Fruit fly (Drosophila melanogaster) whole organism, embryonic: ENCODE measurements around the gene sti.

Source experiments
- BtbVII ChIP-seq: fragments of 200-800 bp; sonication (Bioruptor generic); optimal IDR thresholded peaks from 3 replicates; lab custom pipeline; 2017; ENCODE audit warnings: missing biosample characterization, mild to moderate bottlenecking, missing genetic modification characterization
- C15 ChIP-seq: fragments of 200-800 bp; sonication (Bioruptor generic); IDR thresholded peaks from 3 replicates; pipeline ENCODE4 v1.3.6; 2022; ENCODE audit warnings: missing biosample characterization, missing genetic modification characterization
- CG10366 ChIP-seq: fragments of 200-800 bp; sonication (Bioruptor generic); IDR thresholded peaks from 2 replicates; pipeline ENCODE4 v1.3.6; 2022; ENCODE audit warnings: missing biosample characterization, missing genetic modification characterization
- CG10462 ChIP-seq: fragments of 200-800 bp; sonication (Bioruptor generic); optimal IDR thresholded peaks from 2 replicates; lab custom pipeline; 2016; ENCODE audit warnings: missing biosample characterization, missing genetic modification characterization
- CG10654 ChIP-seq: fragments of 200-800 bp; sonication (Bioruptor generic); optimal IDR thresholded peaks from 2 replicates; lab custom pipeline; 2016; ENCODE audit warnings: missing biosample characterization, missing genetic modification characterization
- CG11695 ChIP-seq: fragments of 200-800 bp; sonication (Bioruptor generic); IDR thresholded peaks from 3 replicates; pipeline ENCODE4 v1.3.6; 2022; ENCODE audit warnings: missing biosample characterization, missing genetic modification characterization
- CG14860 ChIP-seq: fragments of 200-800 bp; sonication (Bioruptor generic); IDR thresholded peaks from 3 replicates; pipeline ENCODE4 v1.3.6; 2022; ENCODE audit warnings: missing biosample characterization, missing genetic modification characterization; ENCODE audit not compliant: partially characterized antibody
- CG2199 ChIP-seq: fragments of 200-800 bp; sonication (Bioruptor generic); IDR thresholded peaks from 3 replicates; pipeline ENCODE4 v1.3.6; 2022; ENCODE audit warnings: missing biosample characterization, missing genetic modification characterization
- CG32767 ChIP-seq: fragments of 200-800 bp; sonication (Bioruptor generic); IDR thresholded peaks from 2 replicates; pipeline ENCODE4 v1.3.6; 2022; ENCODE audit warnings: missing biosample characterization, missing genetic modification characterization
- CG3407 ChIP-seq: fragments of 200-800 bp; sonication (Bioruptor generic); optimal IDR thresholded peaks from 2 replicates; lab custom pipeline; 2018; ENCODE audit warnings: missing biosample characterization, mild to moderate bottlenecking, missing genetic modification characterization
- CG3995 ChIP-seq: fragments of 200-800 bp; sonication (Bioruptor generic); optimal IDR thresholded peaks from 3 replicates; lab custom pipeline; 2016; ENCODE audit warnings: missing biosample characterization, missing genetic modification characterization
- CG4707 ChIP-seq: fragments of 200-800 bp; sonication (Bioruptor generic); optimal IDR thresholded peaks from 2 replicates; lab custom pipeline; 2018; ENCODE audit warnings: missing biosample characterization, mild to moderate bottlenecking, missing genetic modification characterization, moderate library complexity
- CG5245 ChIP-seq: fragments of 200-800 bp; sonication (Bioruptor generic); optimal IDR thresholded peaks from 3 replicates; lab custom pipeline; 2016; ENCODE audit warnings: missing biosample characterization, missing genetic modification characterization
- CG7357 ChIP-seq: fragments of 200-800 bp; sonication (Bioruptor generic); IDR thresholded peaks from 3 replicates; pipeline ENCODE4 v1.3.6; 2022; ENCODE audit warnings: missing biosample characterization, missing genetic modification characterization
- CG8765 ChIP-seq: fragments of 200-800 bp; sonication (Bioruptor generic); IDR thresholded peaks from 2 replicates; pipeline ENCODE4 v1.3.6; 2022; ENCODE audit warnings: missing biosample characterization, missing genetic modification characterization
- CG9932 ChIP-seq: fragments of 200-800 bp; sonication (Bioruptor generic); IDR thresholded peaks from 2 replicates; pipeline ENCODE4 v1.3.6; 2022; ENCODE audit warnings: missing biosample characterization, missing genetic modification characterization
- CHES-1-like ChIP-seq: fragments of 200-800 bp; sonication (Bioruptor generic); optimal IDR thresholded peaks from 2 replicates; lab custom pipeline; 2016; ENCODE audit warnings: missing biosample characterization, missing genetic modification characterization
- CkIIα-i1 ChIP-seq: fragments of 200-800 bp; sonication (Bioruptor generic); IDR thresholded peaks from 2 replicates; pipeline ENCODE4 v1.3.6; 2022; ENCODE audit warnings: missing biosample characterization, missing genetic modification characterization
- D ChIP-seq, 2 experiments: fragments of 200-800 bp in 1 of 2; fragments of >200 bp in 1 of 2; sonication (Bioruptor generic) in 1 of 2; optimal IDR thresholded peaks; 2 replicates in 1 of 2; 3 replicates in 1 of 2; lab custom pipeline; 2017; ENCODE audit warnings: mild to moderate bottlenecking in 1 of 2, missing biosample characterization in 1 of 2, missing genetic modification characterization in 1 of 2, missing genetic modification reagents in 1 of 2
- GATAe ChIP-seq: fragments of 200-800 bp; sonication (Bioruptor generic); conservative IDR thresholded peaks from 2 replicates; pipeline ENCODE4 v1.3.6; 2022; ENCODE audit warnings: missing biosample characterization, missing genetic modification characterization
- HHEX ChIP-seq: fragments of 200-800 bp; sonication (Bioruptor generic); optimal IDR thresholded peaks from 3 replicates; lab custom pipeline; 2017; ENCODE audit warnings: missing biosample characterization, mild to moderate bottlenecking, missing genetic modification characterization, missing genetic modification reagents
- HLH3B ChIP-seq: fragments of 200-800 bp; sonication (Bioruptor generic); IDR thresholded peaks from 2 replicates; pipeline ENCODE4 v1.3.6; 2022; ENCODE audit warnings: missing biosample characterization, missing genetic modification characterization
- Mad ChIP-seq: fragments of 200-800 bp; sonication (Bioruptor generic); optimal IDR thresholded peaks from 2 replicates; lab custom pipeline; 2016; ENCODE audit warnings: missing biosample characterization, missing genetic modification characterization
- NFAT ChIP-seq: fragments of 200-800 bp; sonication (Bioruptor generic); IDR thresholded peaks from 2 replicates; pipeline ENCODE4 v1.3.6; 2022; ENCODE audit warnings: missing biosample characterization, missing genetic modification characterization
- Nf-YA ChIP-seq: fragments of 200-800 bp; sonication (Bioruptor generic); IDR thresholded peaks from 2 replicates; pipeline ENCODE4 v1.3.6; 2022; ENCODE audit warnings: missing biosample characterization, missing genetic modification characterization
- Oli ChIP-seq: fragments of 200-800 bp; sonication (Bioruptor generic); optimal IDR thresholded peaks from 2 replicates; lab custom pipeline; 2018; ENCODE audit warnings: missing biosample characterization, mild to moderate bottlenecking, missing genetic modification characterization, moderate library complexity
- Rx ChIP-seq: fragments of 200-800 bp; sonication (Bioruptor generic); IDR thresholded peaks from 2 replicates; pipeline ENCODE4 v1.3.6; 2022; ENCODE audit warnings: missing biosample characterization, missing genetic modification characterization
- Six4 ChIP-seq: fragments of 200-800 bp; sonication (Bioruptor generic); optimal IDR thresholded peaks from 2 replicates; lab custom pipeline; 2016; ENCODE audit warnings: missing biosample characterization, missing genetic modification characterization
- Sry-β ChIP-seq: fragments of 200-800 bp; sonication (Bioruptor generic); optimal IDR thresholded peaks from 2 replicates; lab custom pipeline; 2018; ENCODE audit warnings: missing biosample characterization, mild to moderate bottlenecking, missing genetic modification characterization, moderate library complexity
- Ssrp ChIP-seq: fragments of 200-800 bp; sonication (Bioruptor generic); optimal IDR thresholded peaks from 2 replicates; lab custom pipeline; 2018; ENCODE audit warnings: missing biosample characterization, mild to moderate bottlenecking, missing genetic modification characterization, moderate library complexity
- ash1 ChIP-seq: fragments of 200-800 bp; sonication (Bioruptor generic); optimal IDR thresholded peaks from 2 replicates; lab custom pipeline; 2018; ENCODE audit warnings: missing biosample characterization, mild to moderate bottlenecking, missing genetic modification characterization
- az2 ChIP-seq: fragments of 200-800 bp; sonication (Bioruptor generic); optimal IDR thresholded peaks from 3 replicates; lab custom pipeline; 2016; ENCODE audit warnings: missing biosample characterization, missing genetic modification characterization
- bigmax ChIP-seq: fragments of 200-800 bp; sonication (Bioruptor generic); optimal IDR thresholded peaks from 2 replicates; lab custom pipeline; 2018; ENCODE audit warnings: missing biosample characterization, mild to moderate bottlenecking, missing genetic modification characterization
- cad ChIP-seq: fragments of >200 bp; optimal IDR thresholded peaks from 2 replicates; lab custom pipeline; 2017; ENCODE audit warnings: missing biosample characterization, missing genetic modification characterization
- chinmo ChIP-seq: fragments of 200-800 bp; sonication (Bioruptor generic); IDR thresholded peaks from 4 replicates; pipeline ENCODE4 v1.3.6; 2022; ENCODE audit warnings: missing biosample characterization, missing genetic modification characterization; ENCODE audit not compliant: partially characterized antibody
- croc ChIP-seq: fragments of 200-800 bp; sonication (Bioruptor generic); conservative IDR thresholded peaks from 3 replicates; pipeline ENCODE4 v1.3.6; 2022; ENCODE audit warnings: missing biosample characterization, missing genetic modification characterization
- dati ChIP-seq: fragments of 200-800 bp; sonication (Bioruptor generic); IDR thresholded peaks from 2 replicates; pipeline ENCODE4 v1.3.6; 2022; ENCODE audit warnings: missing biosample characterization, missing genetic modification characterization
- dimm ChIP-seq: fragments of 200-800 bp; sonication (Bioruptor generic); IDR thresholded peaks from 2 replicates; pipeline ENCODE4 v1.3.6; 2022; ENCODE audit warnings: missing biosample characterization, missing genetic modification characterization
- dmrt11E ChIP-seq: fragments of 200-800 bp; sonication (Bioruptor generic); optimal IDR thresholded peaks from 3 replicates; lab custom pipeline; 2018; ENCODE audit warnings: missing biosample characterization, mild to moderate bottlenecking, missing genetic modification characterization, moderate library complexity
- dmrt99B ChIP-seq: fragments of 200-800 bp; sonication (Bioruptor generic); optimal IDR thresholded peaks from 2 replicates; lab custom pipeline; 2018; ENCODE audit warnings: missing biosample characterization, mild to moderate bottlenecking, missing genetic modification characterization, moderate library complexity
- ewg ChIP-seq: fragments of 200-800 bp; sonication (Bioruptor generic); optimal IDR thresholded peaks from 3 replicates; lab custom pipeline; 2017; ENCODE audit warnings: mild to moderate bottlenecking, missing biosample characterization, missing genetic modification reagents, missing genetic modification characterization
- fu2 ChIP-seq: fragments of 200-800 bp; sonication (Bioruptor generic); optimal IDR thresholded peaks from 2 replicates; lab custom pipeline; 2016; ENCODE audit warnings: missing biosample characterization, missing genetic modification characterization
- gsb ChIP-seq: fragments of 200-800 bp; sonication (Bioruptor generic); IDR thresholded peaks from 2 replicates; pipeline ENCODE4 v1.3.6; 2022; ENCODE audit warnings: missing biosample characterization, missing genetic modification characterization
- pb ChIP-seq: fragments of 200-800 bp; sonication (Bioruptor generic); optimal IDR thresholded peaks from 3 replicates; lab custom pipeline; 2016; ENCODE audit warnings: missing biosample characterization, missing genetic modification characterization
- peb ChIP-seq: fragments of 200-800 bp; sonication (Bioruptor generic); IDR thresholded peaks from 2 replicates; pipeline ENCODE4 v1.3.6; 2022; ENCODE audit warnings: missing biosample characterization, missing genetic modification characterization
- pros ChIP-seq: fragments of 200-800 bp; sonication (Bioruptor generic); optimal IDR thresholded peaks from 3 replicates; lab custom pipeline; 2019; ENCODE audit warnings: missing biosample characterization, mild to moderate bottlenecking, missing genetic modification characterization, moderate library complexity
- salm ChIP-seq: fragments of 200-800 bp; sonication (Bioruptor generic); optimal IDR thresholded peaks from 2 replicates; lab custom pipeline; 2018; ENCODE audit warnings: missing biosample characterization, mild to moderate bottlenecking, missing genetic modification characterization
- sd ChIP-seq: fragments of 200-800 bp; sonication (Bioruptor generic); optimal IDR thresholded peaks from 3 replicates; lab custom pipeline; 2018; ENCODE audit warnings: missing biosample characterization, mild to moderate bottlenecking, missing genetic modification characterization, moderate library complexity
- sima ChIP-seq: fragments of 200-800 bp; sonication (Bioruptor generic); optimal IDR thresholded peaks from 2 replicates; lab custom pipeline; 2016; ENCODE audit warnings: missing biosample characterization, missing genetic modification characterization
- tna ChIP-seq: fragments of 200-800 bp; sonication (Bioruptor generic); IDR thresholded peaks from 2 replicates; pipeline ENCODE4 v1.3.6; 2022; ENCODE audit warnings: missing biosample characterization, missing genetic modification characterization; ENCODE audit not compliant: partially characterized antibody
- trem ChIP-seq: fragments of 200-800 bp; optimal IDR thresholded peaks from 3 replicates; lab custom pipeline; 2019; ENCODE audit warnings: missing biosample characterization, mild to moderate bottlenecking, missing genetic modification characterization, moderate library complexity

Gene sti

dm6 chr3L:12482917-12483316 is 31.7 kb downstream of the sti start (continued):
- TF ChIP-seq CG10366 (GFP tag; lab: Robert Waterston, UW): peak; percentile 57
- TF ChIP-seq Rx (GFP tag; lab: Robert Waterston, UW): peak; percentile 49
- no peak for TF ChIP-seq Sry-β (GFP tag; lab: Kevin White, UChicago)
- TF ChIP-seq sima: no peak
- no peak for TF ChIP-seq chinmo (GFP tag; lab: Robert Waterston, UW)
- TF ChIP-seq fu2 (GFP tag; lab: Kevin White, UChicago): peak; percentile 26
- 0 out of 2 replicates have a peak, but pooled peaks have one; percentile 58 for TF ChIP-seq dati (GFP tag; lab: Robert Waterston, UW)
- 0 out of 2 replicates have a peak, but pooled peaks have one; percentile 9 for TF ChIP-seq GATAe (GFP tag; lab: Robert Waterston, UW)
- 0 out of 2 replicates have a peak, but pooled peaks have one; percentile 2 for TF ChIP-seq NFAT
- peak; percentile 64 for TF ChIP-seq Mad
- TF ChIP-seq dmrt99B (tag; lab: Kevin White, UChicago): peak; percentile 92
- TF ChIP-seq C15 (GFP tag; lab: Robert Waterston, UW): no peak
- peak; percentile 50 for TF ChIP-seq HLH3B (GFP tag; lab: Robert Waterston, UW)
- TF ChIP-seq bigmax (GFP tag; lab: Kevin White, UChicago): no peak
- TF ChIP-seq salm (tag; lab: Kevin White, UChicago): peak; percentile 36
- TF ChIP-seq CG7357 (GFP tag; lab: Robert Waterston, UW): 0 out of 3 replicates have a peak, but pooled peaks have one; percentile 37
- peak; percentile 43; the same call in 1 of the 2 replicates for TF ChIP-seq dimm
- TF ChIP-seq CG11695 (GFP tag; lab: Robert Waterston, UW): peak; percentile 81
- TF ChIP-seq CG32767: no peak
- TF ChIP-seq trem (tag; lab: Kevin White, UChicago): peak; percentile 50
- TF ChIP-seq CG4707 (GFP tag; lab: Kevin White, UChicago): no peak
- no peak for TF ChIP-seq CG3995 (GFP tag; lab: Kevin White, UChicago)
- no peak for TF ChIP-seq Nf-YA (GFP tag; lab: Robert Waterston, UW)
- TF ChIP-seq cad: no peak
- peak; percentile 47 for TF ChIP-seq CG10462 (GFP tag; lab: Kevin White, UChicago)
- TF ChIP-seq peb (GFP tag; lab: Robert Waterston, UW): peak; percentile 55; the same call in 1 of the 2 replicates
- TF ChIP-seq ash1 (GFP tag; lab: Kevin White, UChicago): no peak
- TF ChIP-seq sd (tag; lab: Kevin White, UChicago): no peak
- TF ChIP-seq pros: no peak
- TF ChIP-seq ewg (GFP tag; lab: Kevin White, UChicago): peak; percentile 64
- peak; percentile 46; the same call in 2 of the 3 replicates for TF ChIP-seq croc (GFP tag; lab: Robert Waterston, UW)
- TF ChIP-seq D (optimal IDR thresholded peaks at IDR 0.05; lab: Kevin White, UChicago): no peak
- TF ChIP-seq D (GFP tag; optimal IDR thresholded peaks at IDR 0.05; lab: Kevin White, UChicago): peak; percentile 84
- 0 out of 2 replicates have a peak, but pooled peaks have one; percentile 20 for TF ChIP-seq gsb (GFP tag; lab: Robert Waterston, UW)
- TF ChIP-seq Six4 (GFP tag; lab: Kevin White, UChicago): peak; percentile 60
- no peak for TF ChIP-seq CG9932 (GFP tag; lab: Robert Waterston, UW)
- TF ChIP-seq Ssrp (tag; lab: Kevin White, UChicago): peak; percentile 75
- TF ChIP-seq CG8765 (GFP tag; lab: Robert Waterston, UW): 0 out of 2 replicates have a peak, but pooled peaks have one; percentile 27
- TF ChIP-seq az2 (GFP tag; lab: Kevin White, UChicago): peak; percentile 82
- no peak for TF ChIP-seq pb (GFP tag; lab: Kevin White, UChicago)
- no peak for TF ChIP-seq tna (GFP tag; lab: Robert Waterston, UW)
- peak; percentile 84 for TF ChIP-seq Oli (tag; lab: Kevin White, UChicago)
- peak; percentile 71 for TF ChIP-seq BtbVII
- no peak for TF ChIP-seq CG14860 (GFP tag; lab: Robert Waterston, UW)
- no peak for TF ChIP-seq CkIIα-i1 (GFP tag; lab: Robert Waterston, UW)
- TF ChIP-seq HHEX (GFP tag; lab: Kevin White, UChicago): peak; percentile 72
- no peak for TF ChIP-seq CHES-1-like
- TF ChIP-seq CG2199: no peak
- peak; percentile 36 for TF ChIP-seq CG5245
- peak; percentile 54 for TF ChIP-seq dmrt11E
- peak; percentile 54 for TF ChIP-seq CG3407 (GFP tag; lab: Kevin White, UChicago)
- peak; percentile 48 for TF ChIP-seq CG10654 (GFP tag; lab: Kevin White, UChicago)
